Worm (Caenorhabditis elegans) whole organism, L3 larva: ENCODE data around the gene acr-5.

Source experiments
- ZK546.5 ChIP-seq: sonication (generic microtip); optimal IDR thresholded peaks from 2 replicates; lab custom pipeline; 2017; ENCODE audit warnings: missing biosample characterization, missing genetic modification characterization
- ama-1 ChIP-seq: fragments of 150-350 bp; optimal IDR thresholded peaks from 2 replicates; lab custom pipeline; 2018
- daf-12 ChIP-seq: fragments of 150-350 bp; optimal IDR thresholded peaks from 2 replicates; lab custom pipeline; 2014; ENCODE audit warnings: missing biosample characterization, missing genetic modification reagents, missing genetic modification characterization
- egl-27 ChIP-seq: sonication (generic microtip); optimal IDR thresholded peaks from 4 replicates; lab custom pipeline; 2017; ENCODE audit warnings: missing biosample characterization, missing genetic modification reagents, missing genetic modification characterization
- egl-5 ChIP-seq: fragments of 150-350 bp; optimal IDR thresholded peaks from 2 replicates; lab custom pipeline; 2017; ENCODE audit warnings: missing biosample characterization, missing genetic modification reagents, missing genetic modification characterization, inconsistent platforms
- elt-1 ChIP-seq: fragments of 150-350 bp; optimal IDR thresholded peaks from 2 replicates; lab custom pipeline; 2014; ENCODE audit warnings: missing biosample characterization, missing genetic modification characterization
- elt-2 ChIP-seq: sonication (generic microtip); optimal IDR thresholded peaks from 2 replicates; lab custom pipeline; 2016; ENCODE audit warnings: missing genetic modification reagents, mild to moderate bottlenecking, missing genetic modification characterization, missing compliant biosample characterization
- eor-1 ChIP-seq, 2 experiments: fragments of 150-350 bp; optimal IDR thresholded peaks; 2 replicates each; lab custom pipeline; 2014 to 2018; ENCODE audit warnings: missing biosample characterization in 2 of 2, missing genetic modification characterization in 2 of 2
- fkh-2 ChIP-seq: fragments of 150-350 bp; optimal IDR thresholded peaks from 2 replicates; lab custom pipeline; 2014; ENCODE audit warnings: missing biosample characterization, missing genetic modification reagents, missing genetic modification characterization
- fos-1 ChIP-seq: fragments of 150-350 bp; optimal IDR thresholded peaks from 2 replicates; lab custom pipeline; 2014; ENCODE audit warnings: missing biosample characterization, missing genetic modification characterization
- jun-1 ChIP-seq: fragments of 150-350 bp; optimal IDR thresholded peaks from 2 replicates; lab custom pipeline; 2014; ENCODE audit warnings: missing biosample characterization, missing genetic modification reagents, missing genetic modification characterization
- lin-15B ChIP-seq: fragments of 150-350 bp; optimal IDR thresholded peaks from 2 replicates; lab custom pipeline; 2014; ENCODE audit warnings: missing biosample characterization, missing genetic modification characterization
- lin-39 ChIP-seq: fragments of 150-350 bp; optimal IDR thresholded peaks from 2 replicates; lab custom pipeline; 2018; ENCODE audit warnings: missing biosample characterization, missing genetic modification reagents, missing genetic modification characterization
- lsy-12 ChIP-seq: sonication (generic microtip); optimal IDR thresholded peaks from 2 replicates; lab custom pipeline; 2016; ENCODE audit warnings: mild to moderate bottlenecking, missing genetic modification characterization, missing compliant biosample characterization
- mml-1 ChIP-seq: fragments of 150-350 bp; sonication (generic microtip); optimal IDR thresholded peaks from 3 replicates; lab custom pipeline; 2014; ENCODE audit warnings: missing biosample characterization, missing genetic modification characterization
- nhr-12 ChIP-seq: fragments of 150-350 bp; optimal IDR thresholded peaks from 2 replicates; lab custom pipeline; 2014; ENCODE audit warnings: missing biosample characterization, missing genetic modification characterization
- nhr-23 ChIP-seq: fragments of 150-350 bp; optimal IDR thresholded peaks from 2 replicates; lab custom pipeline; 2014; ENCODE audit warnings: missing biosample characterization, missing genetic modification reagents, missing genetic modification characterization
- nhr-237 ChIP-seq: fragments of 150-350 bp; optimal IDR thresholded peaks from 2 replicates; lab custom pipeline; 2014; ENCODE audit warnings: missing biosample characterization, missing genetic modification characterization
- nhr-28 ChIP-seq: fragments of 150-350 bp; optimal IDR thresholded peaks from 2 replicates; lab custom pipeline; 2014; ENCODE audit warnings: missing biosample characterization, missing genetic modification characterization
- nhr-43 ChIP-seq: sonication (generic microtip); optimal IDR thresholded peaks from 2 replicates; lab custom pipeline; 2016; ENCODE audit warnings: mild to moderate bottlenecking, missing genetic modification characterization, missing compliant biosample characterization; ENCODE audit not compliant: poor library complexity, severe bottlenecking
- nhr-67 ChIP-seq: fragments of 150-350 bp; optimal IDR thresholded peaks from 2 replicates; lab custom pipeline; 2014; ENCODE audit warnings: missing biosample characterization, missing genetic modification characterization
- nhr-76 ChIP-seq: fragments of 150-350 bp; sonication (generic microtip); optimal IDR thresholded peaks from 5 replicates; lab custom pipeline; 2014; ENCODE audit warnings: missing biosample characterization, missing genetic modification characterization
- nhr-77 ChIP-seq: fragments of 150-350 bp; optimal IDR thresholded peaks from 2 replicates; lab custom pipeline; 2014; ENCODE audit warnings: missing biosample characterization, missing genetic modification characterization
- pha-4 ChIP-seq: fragments of 150-350 bp; optimal IDR thresholded peaks from 2 replicates; lab custom pipeline; 2014; ENCODE audit warnings: missing biosample characterization, missing genetic modification reagents, missing genetic modification characterization
- snpc-4 ChIP-seq: fragments of 150-350 bp; optimal IDR thresholded peaks from 2 replicates; lab custom pipeline; 2014; ENCODE audit warnings: missing biosample characterization, missing genetic modification characterization
- tbx-2 ChIP-seq: sonication (generic microtip); optimal IDR thresholded peaks from 2 replicates; lab custom pipeline; 2016; ENCODE audit warnings: mild to moderate bottlenecking, missing genetic modification characterization, missing compliant biosample characterization
- zag-1 ChIP-seq: fragments of 150-350 bp; optimal IDR thresholded peaks from 2 replicates; lab custom pipeline; 2014; ENCODE audit warnings: missing biosample characterization, missing genetic modification characterization
- ztf-11 ChIP-seq: fragments of 150-350 bp; optimal IDR thresholded peaks from 2 replicates; lab custom pipeline; 2014; ENCODE audit warnings: missing biosample characterization, missing genetic modification characterization
- ztf-4 ChIP-seq: fragments of 150-350 bp; optimal IDR thresholded peaks from 2 replicates; lab custom pipeline; 2014; ENCODE audit warnings: missing biosample characterization, missing genetic modification characterization

The acr-5 gene

ce11 chrIII:6531099-6531498 is 16.5 kb upstream of the acr-5 start, which contains the start of gene C09E7.11:
TSS of gene C09E7.11 (plus strand) at chrIII:6531399.
- no peak for TF ChIP-seq mml-1
- no peak for TF ChIP-seq elt-1 (tag; lab: Kevin White, UChicago)
- no peak for TF ChIP-seq nhr-77 (tag; lab: Kevin White, UChicago)
- no peak for TF ChIP-seq nhr-43 (tag; lab: Kevin White, UChicago)
- TF ChIP-seq nhr-76 (tag; lab: Kevin White, UChicago): no peak
- no peak for TF ChIP-seq nhr-28 (tag; lab: Kevin White, UChicago)
- TF ChIP-seq zag-1 (tag; lab: Kevin White, UChicago): no peak
- no peak for TF ChIP-seq nhr-12 (tag; lab: Kevin White, UChicago)
- TF ChIP-seq jun-1: no peak
- TF ChIP-seq lsy-12 (tag; lab: Kevin White, UChicago): no peak
- TF ChIP-seq snpc-4: no peak
- TF ChIP-seq pha-4 (tag; lab: Kevin White, UChicago): no peak
- no peak for TF ChIP-seq elt-2
- no peak for TF ChIP-seq ama-1
- TF ChIP-seq daf-12 (tag; lab: Kevin White, UChicago): no peak
- TF ChIP-seq lin-15B: no peak
- no peak for TF ChIP-seq ZK546.5 (tag; lab: Kevin White, UChicago)
- TF ChIP-seq eor-1 (tag; optimal IDR thresholded peaks at IDR 0.05; lab: Kevin White, UChicago): no peak

ce11 chrIII:6527902-6528301 is 13.3 kb upstream of the acr-5 start, which contains the start of gene pqn-10:
TSS of gene pqn-10 (plus strand) at chrIII:6528202.
- no peak for TF ChIP-seq tbx-2 (tag; lab: Kevin White, UChicago)

DNA sequence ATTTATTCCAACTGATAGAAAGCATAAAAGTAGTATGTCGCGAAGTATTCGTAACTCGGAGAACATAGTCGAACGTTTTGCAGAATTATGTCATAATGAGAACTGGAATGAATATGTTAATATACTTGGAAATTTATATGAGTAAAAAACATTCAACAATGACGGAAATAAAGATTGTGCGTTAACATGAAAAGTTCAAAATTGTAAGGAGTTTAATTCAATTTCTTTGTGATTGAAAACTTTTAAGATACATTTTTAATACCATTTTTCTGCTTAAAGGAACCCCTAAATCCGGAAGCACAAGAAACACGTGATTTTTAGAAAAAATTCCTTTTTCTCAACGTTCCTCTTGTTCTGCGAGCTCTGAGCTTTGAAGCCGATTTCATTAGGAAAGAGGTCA is 11.0 kb upstream of the acr-5 start, which contains the start of gene oig-1:
Gene oig-1, minus strand, starts transcription at position 101 of the 400 bp plus-strand sequence.
- no peak for TF ChIP-seq nhr-23 (tag; lab: Kevin White, UChicago)
- TF ChIP-seq snpc-4: no peak
- TF ChIP-seq ztf-4 (tag; lab: Kevin White, UChicago): no peak

DNA sequence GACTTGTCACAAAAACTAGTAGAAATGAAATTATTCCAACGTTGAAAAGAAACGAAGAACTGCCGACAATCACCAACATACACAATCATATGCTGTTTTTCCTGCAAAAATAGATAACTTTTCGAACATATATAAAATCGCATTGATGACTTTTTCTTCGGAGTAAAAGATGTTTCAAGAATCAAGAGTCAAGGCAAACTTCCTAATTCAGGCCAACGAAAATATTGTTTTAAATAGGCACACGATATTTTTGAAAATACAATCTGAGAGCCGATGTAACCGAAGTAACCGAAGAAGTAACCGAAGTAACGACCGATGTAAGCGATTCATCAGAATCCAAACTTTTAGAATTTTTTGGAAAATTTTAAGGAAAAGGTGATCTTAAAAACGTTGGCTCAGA is 5.4 kb upstream of the acr-5 start, which contains the start of gene C09E7.10:
Gene C09E7.10, minus strand, starts transcription at position 101 of the 400 bp plus-strand sequence.
- TF ChIP-seq egl-27 (tag; lab: Kevin White, UChicago) (no peak), ZK546.5 (tag; lab: Kevin White, UChicago) (no peak), fos-1 (tag; lab: Kevin White, UChicago) (no peak), elt-1 (tag; lab: Kevin White, UChicago) (no peak), tbx-2 (tag; lab: Kevin White, UChicago) (no peak), egl-5 (tag; lab: Kevin White, UChicago) (no peak), mml-1 (no peak), snpc-4 (no peak), elt-2 (no peak), lin-39 (no peak), zag-1 (tag; lab: Kevin White, UChicago) (no peak), ztf-11 (no peak), nhr-67 (tag; lab: Kevin White, UChicago) (no peak)
- TF ChIP-seq, all 47 proteins: peak for 0

DNA sequence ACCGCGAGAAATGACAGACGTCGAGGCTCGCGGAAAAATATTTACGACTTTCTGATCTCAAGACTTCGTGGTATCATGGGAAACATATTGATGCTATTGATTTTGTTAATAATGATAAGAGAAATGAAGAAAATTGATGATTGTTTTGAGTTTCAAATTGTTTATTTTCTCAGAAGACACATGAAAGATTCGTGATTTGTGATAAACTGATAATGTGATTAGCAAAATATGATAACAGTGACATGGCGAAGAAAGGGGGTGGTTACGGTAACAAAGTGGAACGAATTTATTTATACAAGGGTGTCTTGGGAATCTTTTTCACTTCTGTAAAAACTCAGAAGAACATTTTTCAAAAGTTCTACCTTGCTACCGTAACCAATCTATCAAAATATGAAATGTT is 5.3 kb downstream of the acr-5 start:
- TF ChIP-seq nhr-237 (no peak), nhr-43 (tag; lab: Kevin White, UChicago) (peak; percentile 51), elt-2 (peak; percentile 11)

DNA sequence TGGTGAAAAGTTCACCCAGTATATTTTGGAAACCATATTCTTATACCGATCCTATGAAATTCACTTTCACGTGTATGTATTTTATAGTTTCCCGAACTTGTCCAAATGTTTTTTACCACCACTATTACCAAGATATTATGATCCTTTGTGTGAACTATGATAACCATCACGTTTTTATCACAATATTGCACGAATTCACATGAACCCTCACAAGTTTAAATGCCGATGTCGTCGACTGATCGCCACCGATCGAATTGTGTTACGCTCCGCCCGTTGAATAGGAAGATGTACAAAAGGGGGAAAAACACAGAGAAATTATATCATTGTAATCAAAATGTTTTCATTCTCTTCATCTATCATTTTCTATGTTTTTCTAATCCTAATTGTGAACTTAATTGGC is 6.2 kb downstream of the acr-5 start:
- TF ChIP-seq egl-5 (tag; lab: Kevin White, UChicago): no peak
- TF ChIP-seq nhr-43 (tag; lab: Kevin White, UChicago): peak; percentile 76
- TF ChIP-seq, all 47 proteins: peak for 1

DNA sequence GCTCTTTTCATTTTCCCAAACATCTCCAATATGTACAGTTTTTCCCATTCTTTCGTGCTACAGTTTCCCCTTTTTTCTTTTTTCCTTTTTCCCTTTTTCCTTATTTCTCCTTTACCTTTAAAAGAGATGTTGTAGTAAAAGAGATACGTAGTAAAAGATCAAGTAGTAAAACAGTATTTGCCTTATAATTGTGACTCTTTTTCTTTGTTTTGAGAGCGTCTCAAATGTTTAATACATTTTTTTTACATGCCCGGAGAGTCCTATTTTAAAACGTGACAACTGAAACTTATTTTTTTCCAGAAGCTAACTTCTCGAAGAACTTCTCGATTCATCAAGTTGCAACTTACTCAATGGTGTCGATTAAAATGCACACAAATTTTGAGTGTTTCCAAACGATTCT is 6.7 kb downstream of the acr-5 start, which contains the start of gene F23F12.12:
Gene F23F12.12, plus strand, starts transcription at position 301 of the 400 bp plus-strand sequence.
- TF ChIP-seq jun-1: no peak
- TF ChIP-seq fkh-2 (tag; lab: Kevin White, UChicago): no peak
